Worm (Caenorhabditis elegans) whole organism, L2 larva: ENCODE data around the gene F28C6.10.

Experiments
- mdl-1 ChIP-seq, 2 experiments: fragments of 150-350 bp in 1 of 2; sonication (generic microtip) in 1 of 2; optimal IDR thresholded peaks; 2 replicates each; lab custom pipeline; 2017; ENCODE audit warnings: missing biosample characterization in 2 of 2, missing genetic modification characterization in 2 of 2
- nhr-11 ChIP-seq: fragments of 150-350 bp; optimal IDR thresholded peaks from 2 replicates; lab custom pipeline; 2014; ENCODE audit warnings: missing biosample characterization, missing genetic modification characterization
- nhr-12 ChIP-seq: fragments of 150-350 bp; optimal IDR thresholded peaks from 2 replicates; lab custom pipeline; 2014; ENCODE audit warnings: missing biosample characterization, missing genetic modification characterization
- nhr-237 ChIP-seq: fragments of 150-350 bp; optimal IDR thresholded peaks from 2 replicates; lab custom pipeline; 2014; ENCODE audit warnings: missing biosample characterization, missing genetic modification characterization
- nhr-6 ChIP-seq: fragments of 150-350 bp; optimal IDR thresholded peaks from 2 replicates; lab custom pipeline; 2014; ENCODE audit warnings: missing biosample characterization, missing genetic modification characterization
- peb-1 ChIP-seq: fragments of 150-350 bp; optimal IDR thresholded peaks from 2 replicates; lab custom pipeline; 2014; ENCODE audit warnings: missing biosample characterization, missing genetic modification characterization
- unc-62 ChIP-seq: fragments of 150-350 bp; optimal IDR thresholded peaks from 2 replicates; lab custom pipeline; 2014; ENCODE audit warnings: missing biosample characterization, missing genetic modification reagents, missing genetic modification characterization
- zag-1 ChIP-seq: fragments of 150-350 bp; optimal IDR thresholded peaks from 2 replicates; lab custom pipeline; 2014; ENCODE audit warnings: missing biosample characterization, missing genetic modification characterization

DNA sequence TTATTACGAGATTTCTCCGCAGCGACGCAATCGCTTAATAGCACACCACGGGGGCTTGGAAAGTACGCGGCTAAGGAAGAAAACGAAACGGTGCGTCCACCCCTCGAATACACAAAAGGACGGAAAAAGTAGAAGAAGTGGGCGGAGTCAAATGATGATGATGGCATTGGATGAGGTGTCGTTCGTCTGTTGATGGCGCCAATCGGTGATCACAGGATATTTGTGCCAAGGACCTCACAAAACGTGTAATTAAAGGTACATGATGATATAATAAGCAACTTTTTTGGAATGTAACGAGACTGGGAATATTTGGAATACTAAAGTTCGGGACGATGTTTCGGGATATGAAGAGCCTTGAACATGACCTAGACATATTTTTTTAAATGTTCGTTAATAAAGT, 26.6 kb downstream of the F28C6.10 start, which contains the start of gene cutl-12:
- TF ChIP-seq unc-62 (GFP tag; lab: Kevin White, UChicago): no peak
- no peak for TF ChIP-seq nhr-12 (tag; lab: Kevin White, UChicago)
- TF ChIP-seq nhr-11 (tag; lab: Kevin White, UChicago): no peak
- TF ChIP-seq nhr-6 (tag; lab: Kevin White, UChicago): no peak
- TF ChIP-seq zag-1 (tag; lab: Kevin White, UChicago): no peak
- TF ChIP-seq mdl-1 (tag; optimal IDR thresholded peaks at IDR 0.05; lab: Kevin White, UChicago): no peak
- TF ChIP-seq peb-1: no peak
- no peak for TF ChIP-seq nhr-237 (tag; lab: Kevin White, UChicago)
